Worm (Caenorhabditis elegans) whole organism, mixed stage, embryonic: ENCODE results near the gene dod-6.

Source experiments
- M03D4.4 ChIP-seq: sonication (generic microtip); optimal IDR thresholded peaks from 2 replicates; lab custom pipeline; 2017; ENCODE audit warnings: mild to moderate bottlenecking, missing genetic modification characterization, missing compliant biosample characterization
- bed-3 ChIP-seq: fragments of 200-800 bp; sonication (Bioruptor generic); optimal IDR thresholded peaks from 3 replicates; lab custom pipeline; 2018; ENCODE audit warnings: mild to moderate bottlenecking, missing genetic modification characterization, moderate library complexity, missing compliant biosample characterization
- blmp-1 ChIP-seq: fragments of 150-350 bp; optimal IDR thresholded peaks from 2 replicates; lab custom pipeline; 2014; ENCODE audit warnings: missing biosample characterization, missing genetic modification characterization
- ceh-39 ChIP-seq: fragments of 150-350 bp; optimal IDR thresholded peaks from 2 replicates; lab custom pipeline; 2014; ENCODE audit warnings: missing biosample characterization, missing genetic modification characterization
- ceh-43 ChIP-seq: fragments of 200-800 bp; sonication (Bioruptor generic); optimal IDR thresholded peaks from 2 replicates; lab custom pipeline; 2018; ENCODE audit warnings: mild to moderate bottlenecking, missing genetic modification characterization, moderate library complexity, missing compliant biosample characterization
- ceh-83 ChIP-seq: fragments of 200-800 bp; sonication (Bioruptor generic); optimal IDR thresholded peaks from 2 replicates; lab custom pipeline; 2018; ENCODE audit warnings: mild to moderate bottlenecking, missing genetic modification characterization, missing compliant biosample characterization
- ces-1 ChIP-seq: fragments of 150-350 bp; optimal IDR thresholded peaks from 2 replicates; lab custom pipeline; 2014; ENCODE audit warnings: missing biosample characterization, missing genetic modification reagents, missing genetic modification characterization
- cnd-1 ChIP-seq: fragments of 200-800 bp; sonication (Bioruptor generic); optimal IDR thresholded peaks from 2 replicates; lab custom pipeline; 2018; ENCODE audit warnings: mild to moderate bottlenecking, missing genetic modification characterization, missing compliant biosample characterization
- elt-3 ChIP-seq: fragments of 150-350 bp; optimal IDR thresholded peaks from 2 replicates; lab custom pipeline; 2014; ENCODE audit warnings: missing biosample characterization, missing genetic modification characterization
- flh-1 ChIP-seq: fragments of 200-800 bp; sonication (Bioruptor generic); optimal IDR thresholded peaks from 2 replicates; lab custom pipeline; 2018; ENCODE audit warnings: mild to moderate bottlenecking, missing genetic modification characterization, moderate library complexity, missing compliant biosample characterization
- ham-2 ChIP-seq: fragments of 200-800 bp; sonication (Bioruptor generic); optimal IDR thresholded peaks from 2 replicates; lab custom pipeline; 2018; ENCODE audit warnings: mild to moderate bottlenecking, missing genetic modification characterization, missing compliant biosample characterization
- hlh-1 ChIP-seq: fragments of 150-350 bp; optimal IDR thresholded peaks from 2 replicates; lab custom pipeline; 2014; ENCODE audit warnings: missing biosample characterization, missing genetic modification reagents, missing genetic modification characterization
- lin-13 ChIP-seq: fragments of 150-350 bp; optimal IDR thresholded peaks from 2 replicates; lab custom pipeline; 2014; ENCODE audit warnings: missing biosample characterization, missing genetic modification characterization
- lin-32 ChIP-seq: fragments of 200-800 bp; sonication (Bioruptor generic); optimal IDR thresholded peaks from 2 replicates; lab custom pipeline; 2018; ENCODE audit warnings: mild to moderate bottlenecking, missing genetic modification characterization, missing compliant biosample characterization
- lsy-2 ChIP-seq: fragments of 150-350 bp; optimal IDR thresholded peaks from 2 replicates; lab custom pipeline; 2014; ENCODE audit warnings: missing biosample characterization, missing genetic modification characterization
- mab-5 ChIP-seq: fragments of 150-350 bp; optimal IDR thresholded peaks from 2 replicates; lab custom pipeline; 2014; ENCODE audit warnings: missing biosample characterization, missing genetic modification characterization
- mep-1 ChIP-seq: fragments of 150-350 bp; optimal IDR thresholded peaks from 2 replicates; lab custom pipeline; 2017; ENCODE audit warnings: missing biosample characterization, missing genetic modification reagents, missing genetic modification characterization, inconsistent platforms
- mls-2 ChIP-seq: sonication (generic microtip); optimal IDR thresholded peaks from 2 replicates; lab custom pipeline; 2016; ENCODE audit warnings: mild to moderate bottlenecking, missing genetic modification characterization, moderate library complexity, missing compliant biosample characterization
- nhr-12 ChIP-seq: fragments of 150-350 bp; optimal IDR thresholded peaks from 2 replicates; lab custom pipeline; 2014; ENCODE audit warnings: missing biosample characterization, missing genetic modification characterization
- nhr-2 ChIP-seq: fragments of 150-350 bp; optimal IDR thresholded peaks from 2 replicates; lab custom pipeline; 2014; ENCODE audit warnings: missing biosample characterization, missing genetic modification characterization
- nhr-237 ChIP-seq: fragments of 150-350 bp; optimal IDR thresholded peaks from 2 replicates; lab custom pipeline; 2014; ENCODE audit warnings: missing biosample characterization, missing genetic modification characterization
- nhr-76 ChIP-seq: sonication (generic microtip); optimal IDR thresholded peaks from 2 replicates; lab custom pipeline; 2017; ENCODE audit warnings: missing biosample characterization, missing genetic modification characterization
- pha-4 ChIP-seq: fragments of 150-350 bp; optimal IDR thresholded peaks from 2 replicates; lab custom pipeline; 2018; ENCODE audit warnings: missing biosample characterization, missing genetic modification reagents, missing genetic modification characterization
- sem-2 ChIP-seq: fragments of 200-800 bp; sonication (Bioruptor generic); optimal IDR thresholded peaks from 2 replicates; lab custom pipeline; 2018; ENCODE audit warnings: mild to moderate bottlenecking, missing genetic modification characterization, missing compliant biosample characterization
- snpc-4 ChIP-seq: fragments of 150-350 bp; optimal IDR thresholded peaks from 2 replicates; lab custom pipeline; 2014; ENCODE audit warnings: missing biosample characterization, missing genetic modification characterization
- sptf-1 ChIP-seq: sonication (generic microtip); optimal IDR thresholded peaks from 2 replicates; lab custom pipeline; 2017; ENCODE audit warnings: mild to moderate bottlenecking, missing genetic modification characterization, moderate library complexity, missing compliant biosample characterization
- tbx-8 ChIP-seq: fragments of 200-800 bp; sonication (Bioruptor generic); optimal IDR thresholded peaks from 2 replicates; lab custom pipeline; 2018; ENCODE audit warnings: mild to moderate bottlenecking, missing genetic modification characterization, moderate library complexity, missing compliant biosample characterization
- unc-120 ChIP-seq: sonication (generic microtip); optimal IDR thresholded peaks from 2 replicates; lab custom pipeline; 2017; ENCODE audit warnings: missing genetic modification characterization, missing compliant biosample characterization; ENCODE audit not compliant: poor library complexity, severe bottlenecking
- unc-39 ChIP-seq: fragments of 150-350 bp; optimal IDR thresholded peaks from 2 replicates; lab custom pipeline; 2014; ENCODE audit warnings: missing biosample characterization, missing genetic modification characterization
- unc-62 ChIP-seq: fragments of 150-350 bp; optimal IDR thresholded peaks from 2 replicates; lab custom pipeline; 2014; ENCODE audit warnings: missing biosample characterization, missing genetic modification reagents, missing genetic modification characterization
- zip-8 ChIP-seq: fragments of 150-350 bp; optimal IDR thresholded peaks from 2 replicates; lab custom pipeline; 2014; ENCODE audit warnings: missing biosample characterization, missing genetic modification characterization
- ztf-11 ChIP-seq: fragments of 150-350 bp; optimal IDR thresholded peaks from 2 replicates; lab custom pipeline; 2014; ENCODE audit warnings: missing biosample characterization, missing genetic modification characterization

The dod-6 gene

DNA sequence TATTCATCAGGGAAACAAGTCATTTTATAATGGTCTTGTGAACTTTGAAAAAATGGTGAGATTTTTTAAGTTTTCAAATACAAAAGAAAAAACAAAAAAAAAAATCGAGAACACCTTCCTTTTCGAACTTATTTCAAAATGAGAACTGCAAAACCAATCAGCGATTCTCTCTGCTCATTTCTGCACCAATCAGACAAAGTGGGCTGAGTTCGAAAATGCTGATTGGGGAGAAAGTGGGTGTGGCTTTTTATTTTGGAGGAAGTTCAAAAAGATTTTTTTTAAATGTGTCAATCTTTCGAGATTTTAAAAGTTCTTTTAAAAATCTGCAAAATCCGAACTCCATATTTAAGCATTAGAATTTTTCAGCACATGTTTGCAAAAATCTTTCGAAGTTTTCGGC lies 2.9 kb upstream of the dod-6 start:
- TF ChIP-seq ham-2 = no peak
- TF ChIP-seq nhr-12 = no peak
- no peak for TF ChIP-seq bed-3
- TF ChIP-seq ztf-11 = no peak
- TF ChIP-seq unc-62 = no peak
- no peak for TF ChIP-seq nhr-237
- no peak for TF ChIP-seq lin-13 (tag; lab: Kevin White, UChicago)
- no peak for TF ChIP-seq unc-120 (tag; lab: Kevin White, UChicago)
- TF ChIP-seq mep-1 (tag; lab: Kevin White, UChicago) = no peak
- no peak for TF ChIP-seq flh-1
- no peak for TF ChIP-seq sem-2 (GFP tag; lab: Kevin White, UChicago)
- TF ChIP-seq ceh-83 = no peak
- no peak for TF ChIP-seq tbx-8 (GFP tag; lab: Kevin White, UChicago)

- no peak for TF ChIP-seq bed-3
- TF ChIP-seq nhr-12 = no peak
- TF ChIP-seq nhr-237 = no peak
- TF ChIP-seq ces-1 (GFP tag; lab: Kevin White, UChicago) = no peak
- TF ChIP-seq lin-13 (tag; lab: Kevin White, UChicago) = no peak
Measured at ce11 chrIII:10195911-10196310, 1.6 kb upstream of the dod-6 start.

- TF ChIP-seq nhr-237 (no peak), zip-8 (tag; lab: Kevin White, UChicago) (peak; percentile 39)
Measured at ce11 chrIII:10196796-10197195, 720 bp upstream of the dod-6 start.

ce11 chrIII:10199052-10199451 lies 1.5 kb downstream of the dod-6 start, which contains the start of gene T20G5.8:
Gene T20G5.8, plus strand, starts transcription at chrIII:10199352.
- TF ChIP-seq flh-1 (no peak), ztf-11 (no peak), cnd-1 (no peak), snpc-4 (tag; lab: Kevin White, UChicago) (no peak), elt-3 (no peak), nhr-2 (tag; lab: Kevin White, UChicago) (no peak), pha-4 (tag; lab: Kevin White, UChicago) (no peak), ham-2 (no peak), ceh-39 (tag; lab: Kevin White, UChicago) (no peak), hlh-1 (tag; lab: Kevin White, UChicago) (no peak), lin-32 (no peak), tbx-8 (GFP tag; lab: Kevin White, UChicago) (no peak), mls-2 (no peak), sptf-1 (tag; lab: Kevin White, UChicago) (no peak), nhr-12 (no peak), ceh-43 (GFP tag; lab: Kevin White, UChicago) (no peak), mep-1 (tag; lab: Kevin White, UChicago) (no peak), lsy-2 (no peak), unc-62 (no peak), bed-3 (no peak)

DNA sequence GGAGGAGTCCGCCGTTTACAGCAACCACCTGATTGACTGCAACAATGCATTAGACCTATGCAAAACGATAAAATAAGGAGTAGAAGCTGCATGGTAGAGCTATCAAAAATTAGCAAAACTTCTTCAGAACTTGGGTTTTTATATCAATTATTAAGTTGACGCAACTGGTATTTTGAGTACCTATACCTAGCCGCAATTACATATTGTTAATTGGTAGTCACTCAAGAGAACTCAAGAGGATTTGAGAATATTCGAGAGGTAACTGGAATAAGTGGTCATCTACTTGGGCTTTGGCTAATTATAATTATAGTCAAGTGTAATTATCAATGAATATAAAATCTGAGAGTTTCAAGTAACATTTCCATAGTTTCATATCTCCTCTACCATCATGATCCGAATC lies 3.7 kb downstream of the dod-6 start, which contains the start of the genes T20G5.13 and T20G5.12:
T20G5.13 (minus strand) TSS at position 101 of the 400 bp plus-strand sequence.
T20G5.12 (plus strand) TSS at position 370 of the 400 bp plus-strand sequence.
- TF ChIP-seq ceh-43 (GFP tag; lab: Kevin White, UChicago) (no peak), ham-2 (no peak), sptf-1 (tag; lab: Kevin White, UChicago) (no peak), unc-120 (tag; lab: Kevin White, UChicago) (no peak), unc-39 (tag; lab: Kevin White, UChicago) (no peak), sem-2 (GFP tag; lab: Kevin White, UChicago) (no peak), unc-62 (no peak), lin-32 (no peak), cnd-1 (no peak), nhr-76 (no peak), zip-8 (tag; lab: Kevin White, UChicago) (no peak), ces-1 (GFP tag; lab: Kevin White, UChicago) (no peak), flh-1 (no peak), bed-3 (no peak), lin-13 (tag; lab: Kevin White, UChicago) (no peak), tbx-8 (GFP tag; lab: Kevin White, UChicago) (no peak), hlh-1 (tag; lab: Kevin White, UChicago) (no peak)

- TF ChIP-seq ztf-11 = no peak
- TF ChIP-seq sptf-1 (tag; lab: Kevin White, UChicago) = no peak
- TF ChIP-seq elt-3 = no peak
- TF ChIP-seq unc-62 = no peak
- no peak for TF ChIP-seq M03D4.4 (tag; lab: Kevin White, UChicago)
- no peak for TF ChIP-seq mab-5 (tag; lab: Kevin White, UChicago)
- TF ChIP-seq zip-8 (tag; lab: Kevin White, UChicago) = no peak
- TF ChIP-seq ham-2 = no peak
- TF ChIP-seq snpc-4 (tag; lab: Kevin White, UChicago) = no peak
- TF ChIP-seq cnd-1 = no peak
- no peak for TF ChIP-seq blmp-1 (tag; lab: Kevin White, UChicago)
Measured at ce11 chrIII:10202391-10202790, 4.9 kb downstream of the dod-6 start.
